Worm (Caenorhabditis elegans): ENCODE data around the gene spl-2.

The spl-2 gene

DNA sequence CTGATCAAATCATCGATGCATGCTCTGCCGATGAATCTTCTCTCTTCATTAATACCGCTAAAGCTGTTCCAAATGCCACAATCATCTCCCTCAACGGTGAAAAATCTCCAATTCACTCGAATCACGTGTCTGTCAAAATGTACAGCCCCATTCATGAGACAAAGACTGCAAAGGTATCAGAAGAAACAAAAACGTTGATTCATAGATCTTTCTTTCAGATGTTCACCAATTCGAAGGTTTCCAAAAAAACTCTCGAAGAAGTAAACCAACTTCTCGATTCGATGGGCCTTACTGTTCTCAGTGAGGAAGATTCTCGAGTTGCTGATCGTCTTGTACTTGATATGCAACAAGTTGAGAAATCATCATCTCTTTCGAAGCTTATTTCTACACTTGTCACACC is 50.0 kb downstream of the spl-2 start:
- 0 out of 2 replicates have a peak, but pooled peaks have one; percentile 10 for TF ChIP-seq Y53G8AR.9 (GFP tag; conservative IDR thresholded peaks at IDR 0.05)
- peak; percentile 12; the same call in 1 of the 2 replicates for TF ChIP-seq B0336.3 (GFP tag; IDR thresholded peaks at IDR 0.05)
- TF ChIP-seq ama-1 (optimal IDR thresholded peaks at IDR 0.05): peak; percentile 61
- no peak for TF ChIP-seq ama-1 (GFP tag; optimal IDR thresholded peaks at IDR 0.05)
- TF ChIP-seq attf-5 (GFP tag; optimal IDR thresholded peaks at IDR 0.05): no peak
- no peak for TF ChIP-seq egl-44 (GFP tag; IDR thresholded peaks at IDR 0.05)
- TF ChIP-seq F22D6.2 (tag; optimal IDR thresholded peaks at IDR 0.05): no peak
- 0 out of 2 replicates have a peak, but pooled peaks have one; percentile 38 for TF ChIP-seq madf-3 (GFP tag; IDR thresholded peaks at IDR 0.05)
- TF ChIP-seq ztf-26 (tag; optimal IDR thresholded peaks at IDR 0.05): no peak
- no peak for TF ChIP-seq efl-1 (GFP tag; optimal IDR thresholded peaks at IDR 0.05)
- TF ChIP-seq nfya-1 (tag; optimal IDR thresholded peaks at IDR 0.05; ENCODE audit: borderline replicate concordance, insufficient read depth): no peak
- no peak for TF ChIP-seq athp-1 (tag; optimal IDR thresholded peaks at IDR 0.05)
- no peak for TF ChIP-seq hlh-12 (tag; optimal IDR thresholded peaks at IDR 0.05)
- peak; percentile 23; the same call in 1 of the 2 replicates for TF ChIP-seq nfyb-1 (GFP tag; IDR thresholded peaks at IDR 0.05)
- no peak for TF ChIP-seq ceh-79 (tag; optimal IDR thresholded peaks at IDR 0.05)
- no peak for TF ChIP-seq hmg-1.2 (GFP tag; IDR thresholded peaks at IDR 0.05)
- no peak for TF ChIP-seq sptf-2 (GFP tag; optimal IDR thresholded peaks at IDR 0.05)

DNA sequence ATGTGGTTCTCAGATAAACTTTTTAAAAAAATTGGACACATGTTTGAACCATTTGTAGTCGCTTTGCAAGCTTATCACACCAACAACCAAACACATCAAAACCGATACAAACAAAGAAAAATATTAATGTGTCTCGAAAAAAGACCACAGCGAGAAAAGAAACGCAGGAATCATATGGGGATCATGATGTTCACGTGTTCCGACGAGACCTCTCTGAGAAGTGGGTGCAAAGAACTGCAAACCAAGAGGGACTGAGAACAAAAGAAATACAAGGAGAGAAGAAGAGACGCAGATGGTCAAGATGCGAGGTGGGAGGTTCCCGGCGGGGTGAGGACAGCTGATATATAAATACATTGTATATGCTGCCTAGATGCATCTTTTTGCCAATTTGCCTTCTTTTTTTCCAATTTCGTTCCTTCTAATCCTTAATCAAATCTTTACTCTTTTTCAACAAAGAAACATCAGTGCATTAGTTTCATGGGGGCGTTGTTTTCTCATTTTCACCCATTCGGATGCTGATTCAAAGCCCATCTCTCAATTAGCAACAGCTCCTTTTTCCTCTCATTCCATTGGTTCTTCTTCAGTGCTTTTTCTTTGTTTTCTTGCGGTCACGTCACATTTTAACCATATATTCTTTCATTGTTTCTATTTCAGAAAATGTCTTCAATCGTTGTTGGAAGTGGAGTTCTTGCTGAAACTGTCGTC is 50.9 kb downstream of the spl-2 start, which contains the start of gene F21C10.10:
F21C10.10 (plus strand) TSS at position 655 of the 705 bp plus-strand sequence.
- no peak for TF ChIP-seq Y79H2A.3 (GFP tag; conservative IDR thresholded peaks at IDR 0.05)
- TF ChIP-seq T07F8.4 (tag; optimal IDR thresholded peaks at IDR 0.05): no peak
- no peak for TF ChIP-seq attf-6 (GFP tag; IDR thresholded peaks at IDR 0.05)
- no peak for TF ChIP-seq F37B4.10 (GFP tag; IDR thresholded peaks at IDR 0.05)
- no peak for TF ChIP-seq xnd-1 (tag; optimal IDR thresholded peaks at IDR 0.05)
- TF ChIP-seq ceh-100 (GFP tag; IDR thresholded peaks at IDR 0.05): no peak
- TF ChIP-seq egl-18 (GFP tag; IDR thresholded peaks at IDR 0.05): no peak
- no peak for TF ChIP-seq F52B5.7 (tag; optimal IDR thresholded peaks at IDR 0.05)
- peak; percentile 81 for TF ChIP-seq nhr-80 (tag; optimal IDR thresholded peaks at IDR 0.05)
- peak; percentile 38; the same call in 1 of the 2 replicates for TF ChIP-seq ztf-6 (GFP tag; IDR thresholded peaks at IDR 0.05)
- no peak for TF ChIP-seq D2030.7 (GFP tag; IDR thresholded peaks at IDR 0.05)
- TF ChIP-seq nhr-179 (tag; optimal IDR thresholded peaks at IDR 0.05): no peak
- no peak for TF ChIP-seq madf-8 (GFP tag; conservative IDR thresholded peaks at IDR 0.05)
- TF ChIP-seq F10E7.11 (tag; optimal IDR thresholded peaks at IDR 0.05): no peak
- TF ChIP-seq aptf-2 (GFP tag; conservative IDR thresholded peaks at IDR 0.05): no peak
- TF ChIP-seq ztf-22 (GFP tag; optimal IDR thresholded peaks at IDR 0.05): peak; percentile 60
- peak; percentile 87 for TF ChIP-seq ztf-26 (tag; optimal IDR thresholded peaks at IDR 0.05)
- TF ChIP-seq dpl-1 (GFP tag; optimal IDR thresholded peaks at IDR 0.05): no peak
- TF ChIP-seq efl-1 (GFP tag; optimal IDR thresholded peaks at IDR 0.05): no peak
- peak; percentile 59 for TF ChIP-seq ama-1 (optimal IDR thresholded peaks at IDR 0.05)
- no peak for TF ChIP-seq ama-1 (GFP tag; optimal IDR thresholded peaks at IDR 0.05)
- no peak for TF ChIP-seq T26A5.8 (tag; optimal IDR thresholded peaks at IDR 0.05)
- TF ChIP-seq ceh-91 (GFP tag; IDR thresholded peaks at IDR 0.05): no peak
- no peak for TF ChIP-seq nfya-1 (tag; optimal IDR thresholded peaks at IDR 0.05; ENCODE audit: borderline replicate concordance, insufficient read depth)
- TF ChIP-seq F49E8.2 (tag; optimal IDR thresholded peaks at IDR 0.05; ENCODE audit: insufficient read depth): no peak
- no peak for TF ChIP-seq hlh-26 (GFP tag; conservative IDR thresholded peaks at IDR 0.05)
- TF ChIP-seq B0035.1 (tag; optimal IDR thresholded peaks at IDR 0.05): no peak
- TF ChIP-seq mcd-1 (GFP tag; IDR thresholded peaks at IDR 0.05): peak; percentile 50
- TF ChIP-seq attf-5 (GFP tag; optimal IDR thresholded peaks at IDR 0.05): peak; percentile 79
- no peak for TF ChIP-seq snpc-1.3 (tag; optimal IDR thresholded peaks at IDR 0.05; ENCODE audit: insufficient read depth)
- no peak for TF ChIP-seq zfh-2 (GFP tag; conservative IDR thresholded peaks at IDR 0.05)
- peak; percentile 59; the same call in 1 of the 2 replicates for TF ChIP-seq B0336.3 (GFP tag; IDR thresholded peaks at IDR 0.05)
- TF ChIP-seq F33H1.4 (GFP tag; IDR thresholded peaks at IDR 0.05): no peak
- TF ChIP-seq rpc-1 (optimal IDR thresholded peaks at IDR 0.05): no peak
- no peak for TF ChIP-seq rpc-1 (tag; optimal IDR thresholded peaks at IDR 0.05)
- peak; percentile 15 for TF ChIP-seq F23B12.7 (tag; optimal IDR thresholded peaks at IDR 0.05; ENCODE audit: insufficient read depth)
- TF ChIP-seq nhr-120 (GFP tag; IDR thresholded peaks at IDR 0.05): no peak
